Fruit fly (Drosophila melanogaster) whole organism, wandering third instar larva: ENCODE results near the gene yellow-g.

Experiments
- Jra ChIP-seq: sonication (Bioruptor generic); optimal IDR thresholded peaks from 2 replicates; lab custom pipeline; 2016; ENCODE audit warnings: missing biosample characterization, missing genetic modification characterization
- Mio ChIP-seq: sonication (Bioruptor generic); optimal IDR thresholded peaks from 2 replicates; lab custom pipeline; 2016; ENCODE audit warnings: missing biosample characterization, missing genetic modification characterization
- Rel ChIP-seq, 2 experiments: fragments of 200-800 bp; sonication (Bioruptor generic) in 1 of 2; optimal IDR thresholded peaks; 2 replicates in 1 of 2; 3 replicates in 1 of 2; lab custom pipeline; 2016 to 2019; ENCODE audit warnings: mild to moderate bottlenecking in 2 of 2, missing biosample characterization in 2 of 2, missing genetic modification characterization in 2 of 2, moderate library complexity in 1 of 2
- Vsx2 ChIP-seq: fragments of 200-300, 225-300 bp; sonication (Bioruptor generic); optimal IDR thresholded peaks from 2 replicates; lab custom pipeline; 2018; ENCODE audit warnings: missing biosample characterization, missing genetic modification characterization; ENCODE audit not compliant: partially characterized antibody
- brk ChIP-seq: fragments of 200-800 bp; sonication (Bioruptor generic); optimal IDR thresholded peaks from 2 replicates; lab custom pipeline; 2016; ENCODE audit warnings: missing biosample characterization, mild to moderate bottlenecking, missing genetic modification characterization
- lola ChIP-seq: fragments of >200 bp; optimal IDR thresholded peaks from 2 replicates; lab custom pipeline; 2017; ENCODE audit warnings: missing biosample characterization, missing genetic modification characterization
- pan ChIP-seq: fragments of >200 bp; optimal IDR thresholded peaks from 2 replicates; lab custom pipeline; 2017
- psq ChIP-seq: fragments of 200-800 bp; sonication (Bioruptor generic); optimal IDR thresholded peaks from 3 replicates; lab custom pipeline; 2017; ENCODE audit warnings: missing biosample characterization, mild to moderate bottlenecking, missing genetic modification characterization, moderate library complexity
- sv ChIP-seq: fragments of 200-800 bp; sonication (Bioruptor generic); optimal IDR thresholded peaks from 3 replicates; lab custom pipeline; 2016; ENCODE audit warnings: missing biosample characterization, missing genetic modification characterization

dm6 chr3L:2253962-2254662, 18.5 kb downstream of the yellow-g start:
- TF ChIP-seq Jra (GFP tag; lab: Kevin White, UChicago) (no peak), sv (no peak), Vsx2 (GFP tag; lab: Kevin White, UChicago) (no peak), Rel (GFP tag; optimal IDR thresholded peaks at IDR 0.05; lab: Kevin White, UChicago) (no peak), Rel (tag; optimal IDR thresholded peaks at IDR 0.05; lab: Kevin White, UChicago) (no peak), pan (lab: Kevin White, UChicago) (no peak), brk (GFP tag; lab: Kevin White, UChicago) (no peak), psq (GFP tag; lab: Kevin White, UChicago) (no peak), lola (GFP tag; lab: Kevin White, UChicago) (no peak), Mio (GFP tag; lab: Kevin White, UChicago) (no peak)
